Worm (Caenorhabditis elegans) whole organism, L4 larva: ENCODE measurements around the gene Y11D7A.9.

Experiments used
- F10B5.3 ChIP-seq: sonication (generic microtip); optimal IDR thresholded peaks from 2 replicates; lab custom pipeline; 2016; ENCODE audit warnings: mild to moderate bottlenecking, missing genetic modification characterization, missing compliant biosample characterization
- F44E2.7 ChIP-seq: fragments of 200-800 bp; sonication (Bioruptor generic); IDR thresholded peaks from 2 replicates; pipeline ENCODE4 v2.1.2; 2022; ENCODE audit warnings: missing genetic modification characterization, missing compliant biosample characterization
- T20F7.1 ChIP-seq: fragments of 200-800 bp; sonication (Bioruptor generic); optimal IDR thresholded peaks from 2 replicates; lab custom pipeline; 2018; ENCODE audit warnings: mild to moderate bottlenecking, missing genetic modification characterization, missing compliant biosample characterization
- Y48G9A.11 ChIP-seq: fragments of 200-800 bp; sonication (Bioruptor generic); IDR thresholded peaks from 2 replicates; pipeline ENCODE4 v1.3.6; 2022; ENCODE audit warnings: missing genetic modification reagents, missing genetic modification characterization, missing compliant biosample characterization
- ZK546.5 ChIP-seq, 2 experiments: sonication (generic microtip); optimal IDR thresholded peaks; 2 replicates each; lab custom pipeline; 2017; ENCODE audit warnings: missing biosample characterization in 2 of 2, missing genetic modification characterization in 2 of 2
- aha-1 ChIP-seq: fragments of 150-350 bp; peaks from one replicate; lab custom pipeline; 2014; ENCODE audit warnings: missing biosample characterization, missing genetic modification characterization
- ama-1 ChIP-seq: fragments of 150-350 bp; optimal IDR thresholded peaks from 2 replicates; lab custom pipeline; 2014; ENCODE audit warnings: inconsistent platforms, mixed read lengths
- daf-16 ChIP-seq, 3 experiments: sonication (generic microtip); optimal IDR thresholded peaks; 2 replicates each; lab custom pipeline; 2016 to 2017; ENCODE audit warnings: missing genetic modification characterization in 3 of 3, missing genetic modification reagents in 3 of 3, mild to moderate bottlenecking in 2 of 3, missing compliant biosample characterization in 2 of 3, missing biosample characterization in 1 of 3, moderate library complexity in 1 of 3
- daf-8 ChIP-seq: fragments of 200-800 bp; sonication (Bioruptor generic); IDR thresholded peaks from 2 replicates; pipeline ENCODE4 v1.3.6; 2022; ENCODE audit warnings: missing genetic modification characterization, missing compliant biosample characterization
- dpl-1 ChIP-seq: fragments of 150-350 bp; optimal IDR thresholded peaks from 2 replicates; lab custom pipeline; 2014; ENCODE audit warnings: missing biosample characterization, missing genetic modification reagents, missing genetic modification characterization
- egl-27 ChIP-seq: sonication (generic microtip); optimal IDR thresholded peaks from 3 replicates; lab custom pipeline; 2017; ENCODE audit warnings: missing biosample characterization, missing genetic modification reagents, missing genetic modification characterization
- gei-8 ChIP-seq: fragments of 200-800 bp; sonication (Bioruptor generic); optimal IDR thresholded peaks from 2 replicates; lab custom pipeline; 2018; ENCODE audit warnings: mild to moderate bottlenecking, missing genetic modification characterization, missing compliant biosample characterization
- hif-1 ChIP-seq, 2 experiments: sonication (generic microtip); optimal IDR thresholded peaks; 2 replicates each; lab custom pipeline; 2016 to 2017; ENCODE audit warnings: missing compliant biosample characterization in 2 of 2, missing genetic modification characterization in 2 of 2, missing genetic modification reagents in 2 of 2, missing genotype in 2 of 2, mild to moderate bottlenecking in 1 of 2
- hlh-11 ChIP-seq: fragments of 200-800 bp; sonication (Bioruptor generic); optimal IDR thresholded peaks from 2 replicates; lab custom pipeline; 2018; ENCODE audit warnings: mild to moderate bottlenecking, missing genetic modification characterization, missing compliant biosample characterization
- hlh-30 ChIP-seq: sonication (generic microtip); optimal IDR thresholded peaks from 2 replicates; lab custom pipeline; 2017; ENCODE audit warnings: antibody characterized with exemption, mild to moderate bottlenecking, missing genetic modification characterization, missing compliant biosample characterization; ENCODE audit not compliant: insufficient read depth
- hmg-1.1 ChIP-seq: fragments of 200-800 bp; sonication (Bioruptor generic); IDR thresholded peaks from 2 replicates; pipeline ENCODE4 v1.3.6; 2022; ENCODE audit warnings: missing genetic modification reagents, missing genetic modification characterization, missing compliant biosample characterization
- jun-1 ChIP-seq: fragments of 150-350 bp; optimal IDR thresholded peaks from 2 replicates; lab custom pipeline; 2014; ENCODE audit warnings: missing biosample characterization, missing genetic modification reagents, missing genetic modification characterization
- madf-5 ChIP-seq, 2 experiments: fragments of 200-800 bp; sonication (Bioruptor generic); IDR thresholded peaks; 2 replicates each; pipeline ENCODE4 v1.3.6; 2022; ENCODE audit warnings: missing compliant biosample characterization in 2 of 2, missing genetic modification characterization in 2 of 2
- mdt-29 ChIP-seq: fragments of 200-800 bp; sonication (Bioruptor generic); IDR thresholded peaks from 2 replicates; pipeline ENCODE4 v1.3.6; 2022; ENCODE audit warnings: missing genetic modification reagents, missing genetic modification characterization, missing compliant biosample characterization
- mep-1 ChIP-seq: fragments of 150-350 bp; sonication (generic microtip); optimal IDR thresholded peaks from 3 replicates; lab custom pipeline; 2014; ENCODE audit warnings: missing biosample characterization, missing genetic modification characterization
- mes-2 ChIP-seq: sonication (generic microtip); optimal IDR thresholded peaks from 2 replicates; lab custom pipeline; 2016; ENCODE audit warnings: missing genotype, mild to moderate bottlenecking, missing genetic modification characterization, missing compliant biosample characterization; ENCODE audit not compliant: poor library complexity, severe bottlenecking
- mxl-3 ChIP-seq: fragments of 200-800 bp; sonication (Bioruptor generic); optimal IDR thresholded peaks from 2 replicates; lab custom pipeline; 2018; ENCODE audit warnings: mild to moderate bottlenecking, missing genetic modification characterization, missing compliant biosample characterization
- nhr-48 ChIP-seq: sonication (generic microtip); optimal IDR thresholded peaks from 2 replicates; lab custom pipeline; 2016; ENCODE audit warnings: mild to moderate bottlenecking, missing genetic modification characterization, missing compliant biosample characterization
- nhr-6 ChIP-seq: fragments of 150-350 bp; optimal IDR thresholded peaks from 2 replicates; lab custom pipeline; 2014; ENCODE audit warnings: missing biosample characterization, missing genetic modification characterization
- nhr-76 ChIP-seq: fragments of 150-350 bp; optimal IDR thresholded peaks from 2 replicates; lab custom pipeline; 2014; ENCODE audit warnings: missing biosample characterization, missing genetic modification characterization
- php-3 ChIP-seq: fragments of 200-800 bp; sonication (Bioruptor generic); IDR thresholded peaks from 2 replicates; pipeline ENCODE4 v1.3.6; 2022; ENCODE audit warnings: missing genetic modification reagents, missing genetic modification characterization, missing compliant biosample characterization
- sdz-12 ChIP-seq: fragments of 200-800 bp; sonication (Bioruptor generic); optimal IDR thresholded peaks from 2 replicates; lab custom pipeline; 2018; ENCODE audit warnings: mild to moderate bottlenecking, missing genetic modification characterization, missing compliant biosample characterization
- set-16 ChIP-seq: fragments of 200-800 bp; sonication (Bioruptor generic); IDR thresholded peaks from 2 replicates; pipeline ENCODE4 v1.3.6; 2022; ENCODE audit warnings: missing genetic modification reagents, missing genetic modification characterization, missing compliant biosample characterization
- snpc-1.2 ChIP-seq: fragments of 200-800 bp; sonication (Bioruptor generic); IDR thresholded peaks from 2 replicates; pipeline ENCODE4 v1.3.6; 2022; ENCODE audit warnings: missing genetic modification reagents, missing genetic modification characterization, missing compliant biosample characterization
- spr-3 ChIP-seq: fragments of 200-800 bp; sonication (Bioruptor generic); optimal IDR thresholded peaks from 2 replicates; lab custom pipeline; 2018; ENCODE audit warnings: mild to moderate bottlenecking, missing genetic modification characterization, missing compliant biosample characterization
- zfp-2 ChIP-seq: sonication (generic microtip); optimal IDR thresholded peaks from 2 replicates; lab custom pipeline; 2016; ENCODE audit warnings: mild to moderate bottlenecking, missing genetic modification characterization, missing compliant biosample characterization
- zfp-3 ChIP-seq: fragments of 200-800 bp; sonication (Bioruptor generic); conservative IDR thresholded peaks from 2 replicates; pipeline ENCODE4 v1.3.6; 2022; ENCODE audit warnings: missing genetic modification reagents, missing genetic modification characterization, missing compliant biosample characterization

The Y11D7A.9 gene

DNA sequence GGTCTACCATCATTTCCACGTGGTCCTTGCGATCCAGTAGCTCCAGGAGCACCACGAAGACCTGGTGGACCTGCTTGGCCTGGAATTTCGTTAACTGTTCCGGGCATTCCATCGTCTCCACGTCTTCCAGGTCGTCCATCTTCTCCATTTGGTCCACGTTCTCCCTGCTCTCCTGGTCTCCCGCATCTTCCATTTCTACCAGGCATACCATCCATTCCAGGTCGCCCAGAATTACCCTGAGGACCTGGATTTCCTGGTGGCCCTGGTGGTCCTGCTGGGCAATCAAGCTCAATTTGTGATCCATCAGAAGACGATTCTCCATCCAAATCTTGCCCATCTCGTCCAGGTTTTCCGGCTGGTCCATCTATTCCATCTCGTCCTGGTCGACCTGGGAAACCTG lies 4.9 kb upstream of the Y11D7A.9 start:
- TF ChIP-seq snpc-1.2 (peak; percentile 55; the same call in 1 of the 2 replicates), aha-1 (no peak), set-16 (GFP tag; lab: Robert Waterston, UW) (peak; percentile 69)

DNA sequence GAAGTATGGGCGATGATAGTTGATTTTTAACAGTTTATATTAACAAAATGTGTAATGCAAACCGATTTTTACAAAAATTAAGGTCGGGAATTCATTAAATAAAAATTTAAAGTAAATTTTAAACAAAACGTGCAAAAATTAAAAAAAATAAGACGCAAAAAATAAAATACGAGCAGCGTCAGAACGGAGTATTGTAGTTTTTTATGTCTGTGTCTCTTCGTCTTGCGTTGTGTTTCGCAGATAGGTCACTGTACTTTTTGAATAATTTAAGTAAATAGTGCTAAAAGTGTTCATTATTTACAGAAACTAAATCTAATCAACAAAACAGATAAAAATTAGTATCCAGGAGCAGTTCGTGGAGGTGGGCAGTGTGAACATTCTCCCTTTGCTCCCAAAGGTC lies 4.4 kb upstream of the Y11D7A.9 start:
- TF ChIP-seq gei-8 (GFP tag; lab: Kevin White, UChicago), result no peak
- peak; percentile 24 for TF ChIP-seq dpl-1 (GFP tag; lab: Kevin White, UChicago)
- peak in 1 of 2 experiments; percentile 95 for TF ChIP-seq hif-1 (tag; optimal IDR thresholded peaks at IDR 0.05; lab: Kevin White, UChicago)
- peak; percentile 83 for TF ChIP-seq aha-1
- TF ChIP-seq jun-1 (tag; lab: Kevin White, UChicago), result no peak
- TF ChIP-seq T20F7.1 (GFP tag; lab: Kevin White, UChicago), result peak; percentile 94
- TF ChIP-seq mes-2 (tag; lab: Kevin White, UChicago), result peak; percentile 10
- TF ChIP-seq daf-16 (GFP tag; optimal IDR thresholded peaks at IDR 0.05; lab: Kevin White, UChicago), result no peak
- no peak for TF ChIP-seq daf-16 (tag; optimal IDR thresholded peaks at IDR 0.05; lab: Kevin White, UChicago)
- no peak for TF ChIP-seq F10B5.3 (tag; lab: Kevin White, UChicago)
- no peak for TF ChIP-seq spr-3 (GFP tag; lab: Kevin White, UChicago)

DNA sequence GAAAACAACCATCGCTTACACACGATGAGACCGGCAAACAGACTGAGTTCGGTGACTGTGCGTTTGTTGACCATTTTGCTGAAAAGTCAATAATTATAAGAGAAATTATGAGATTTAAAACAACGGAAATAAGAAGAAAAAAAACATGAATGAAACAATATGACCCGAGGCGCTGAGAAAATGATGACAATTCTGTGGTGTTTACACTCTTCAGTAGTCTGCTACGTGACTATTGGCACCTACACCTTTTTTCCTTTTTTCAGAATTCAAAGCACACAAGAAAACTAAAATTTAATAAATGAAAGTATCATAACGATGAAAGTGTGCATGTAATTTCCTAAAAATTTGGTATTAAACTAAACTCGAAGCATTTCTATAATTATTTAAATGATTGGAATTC lies 3.8 kb upstream of the Y11D7A.9 start, which contains the start of gene Y11D7A.10:
Gene Y11D7A.10, minus strand, starts transcription at position 82 of the 400 bp plus-strand sequence.
- no peak for TF ChIP-seq set-16 (GFP tag; lab: Robert Waterston, UW)
- TF ChIP-seq daf-16 (GFP tag; optimal IDR thresholded peaks at IDR 0.05; lab: Kevin White, UChicago), result no peak
- TF ChIP-seq daf-16 (tag; optimal IDR thresholded peaks at IDR 0.05; lab: Kevin White, UChicago), result peak; percentile 55
- TF ChIP-seq daf-8 (GFP tag; lab: Robert Waterston, UW), result no peak
- no peak for TF ChIP-seq zfp-2 (tag; lab: Kevin White, UChicago)
- TF ChIP-seq ZK546.5 (tag; optimal IDR thresholded peaks at IDR 0.05; lab: Kevin White, UChicago), result no peak
- TF ChIP-seq aha-1, result peak; percentile 92
- TF ChIP-seq php-3, result no peak
- no peak for TF ChIP-seq sdz-12 (GFP tag; lab: Kevin White, UChicago)
- TF ChIP-seq nhr-76 (tag; lab: Kevin White, UChicago), result no peak
- no peak for TF ChIP-seq egl-27
- no peak for TF ChIP-seq zfp-3 (GFP tag; lab: Robert Waterston, UW)
- TF ChIP-seq hif-1 (tag; optimal IDR thresholded peaks at IDR 0.05; lab: Kevin White, UChicago), result peak; percentile 72 to 89
- TF ChIP-seq hlh-30 (tag; lab: Kevin White, UChicago), result peak; percentile 6
- TF ChIP-seq madf-5 (GFP tag; IDR thresholded peaks at IDR 0.05; lab: Robert Waterston, UW), result no peak

DNA sequence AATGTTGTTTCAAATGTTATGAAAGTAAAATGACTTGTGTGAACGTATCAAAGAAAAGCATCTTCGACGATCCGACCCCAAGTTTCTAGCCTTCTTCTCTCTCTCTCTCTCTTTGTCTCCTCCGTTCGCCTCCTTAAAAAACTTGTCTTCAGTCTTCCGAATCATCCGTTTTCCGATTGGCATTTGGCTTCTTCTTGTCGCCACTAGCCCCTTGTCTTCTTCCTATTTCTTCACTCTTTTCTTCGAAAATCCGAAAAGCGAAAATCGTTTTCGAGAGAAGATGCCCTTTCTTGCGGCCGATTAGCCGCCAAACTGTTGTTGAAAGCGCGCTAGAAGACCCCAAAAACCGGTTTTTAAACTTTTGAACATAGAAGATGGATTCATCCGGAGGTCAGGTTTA lies 2.6 kb upstream of the Y11D7A.9 start:
- peak; percentile 9 for TF ChIP-seq mep-1
- TF ChIP-seq hmg-1.1 (GFP tag; lab: Robert Waterston, UW), result no peak
- TF ChIP-seq hif-1 (tag; optimal IDR thresholded peaks at IDR 0.05; lab: Kevin White, UChicago), result peak in 1 of 2 experiments; percentile 14
- no peak for TF ChIP-seq mdt-29 (GFP tag; lab: Robert Waterston, UW)
- TF ChIP-seq nhr-6 (tag; lab: Kevin White, UChicago), result no peak
- peak; percentile 93 for TF ChIP-seq ama-1 (lab: Kevin White, UChicago)
- TF ChIP-seq hlh-11, result no peak
- no peak for TF ChIP-seq F44E2.7 (GFP tag; lab: Robert Waterston, UW)
- peak; percentile 25 for TF ChIP-seq nhr-48
- no peak for TF ChIP-seq Y48G9A.11 (GFP tag; lab: Robert Waterston, UW)
- peak; percentile 4 for TF ChIP-seq mxl-3 (GFP tag; lab: Kevin White, UChicago)

DNA sequence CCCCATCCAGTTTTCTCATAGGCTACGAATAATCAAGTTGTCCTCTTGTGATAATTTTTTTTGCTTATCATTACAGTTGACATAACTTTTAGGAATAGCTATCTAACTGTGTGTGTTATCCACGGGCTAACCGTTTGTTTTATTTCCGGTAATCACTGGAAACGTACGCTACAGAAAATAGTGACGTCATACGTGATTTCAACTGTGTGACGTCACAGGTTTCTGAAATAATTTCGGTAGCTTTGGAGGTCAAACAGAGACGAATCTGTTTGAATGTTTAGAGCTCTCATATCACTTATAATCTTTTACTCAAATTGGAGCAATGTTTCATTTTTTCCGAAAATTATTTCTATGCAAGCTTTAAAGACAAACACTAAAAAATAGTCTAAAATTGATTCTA lies 948 bp upstream of the Y11D7A.9 start:
- TF ChIP-seq nhr-48, result no peak
- peak; percentile 76 for TF ChIP-seq aha-1
